Fruit fly (Drosophila melanogaster) whole organism, larva: ENCODE measurements around the gene CG11109.

Experiments
- noc ChIP-seq: fragments of 200-800 bp; sonication (Bioruptor generic); optimal IDR thresholded peaks from 3 replicates; lab custom pipeline; 2019; ENCODE audit warnings: missing biosample characterization, mild to moderate bottlenecking, missing genetic modification characterization, moderate library complexity

The CG11109 gene

DNA sequence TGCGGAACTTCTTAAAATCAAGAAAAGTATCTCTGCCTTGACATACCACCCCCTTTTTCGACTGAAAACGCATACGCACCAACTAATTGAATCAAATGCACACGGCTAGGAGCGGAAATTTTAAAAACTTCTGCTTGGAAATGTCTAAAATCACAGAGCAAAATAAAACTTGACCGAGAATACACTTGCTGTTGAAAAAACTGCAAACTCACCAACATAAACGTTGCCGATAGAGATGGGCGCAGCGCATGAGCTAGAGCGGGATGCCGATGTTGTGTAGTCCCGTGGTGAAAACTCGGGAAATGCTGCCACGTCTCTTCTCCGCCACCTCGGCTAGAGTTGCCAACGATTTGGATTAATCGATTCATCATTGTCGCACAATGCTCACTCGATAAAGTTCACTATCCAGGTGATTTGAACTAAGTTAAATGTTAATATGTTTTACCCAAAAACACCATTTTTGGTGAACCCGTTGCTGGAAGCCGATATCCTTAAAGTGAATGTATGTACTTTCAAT lies at the start of gene CG11109, which contains the start of gene Arf1:
Gene CG11109 (plus strand): TSS at position 356 of the 517 bp plus-strand sequence.
Gene Arf1 (minus strand): TSS at position 387 of the 517 bp plus-strand sequence.
- TF ChIP-seq noc (tag; lab: Kevin White, UChicago): peak; percentile 32

DNA sequence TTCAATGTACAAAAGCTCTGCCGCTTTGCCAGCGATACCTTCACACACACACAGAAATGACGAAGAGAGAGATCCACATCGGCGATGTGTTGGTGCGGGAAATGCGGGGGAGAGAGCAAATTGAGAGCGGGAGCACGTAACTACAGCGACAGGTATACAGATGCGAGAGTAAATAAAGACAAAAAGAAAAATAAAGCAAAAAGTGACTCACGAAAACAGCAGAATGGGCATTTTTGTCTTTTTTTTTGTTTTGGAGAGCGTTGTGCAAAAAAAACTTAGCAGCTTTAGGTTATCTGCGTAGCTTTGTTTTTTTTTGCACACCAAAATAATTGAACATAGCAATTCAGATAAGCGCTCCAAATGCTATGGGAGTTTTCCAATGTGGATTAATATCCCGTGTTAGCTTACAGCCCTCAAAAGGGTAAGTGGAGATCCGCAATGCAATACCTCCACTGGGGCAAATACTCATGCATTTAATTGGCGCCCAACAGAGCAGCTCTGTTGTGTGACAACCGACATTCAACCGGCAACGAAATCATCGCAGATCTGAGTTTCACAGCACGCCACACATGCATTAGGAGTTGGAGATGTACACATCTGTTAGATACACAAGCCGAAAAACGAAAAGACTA lies 49.3 kb upstream of the CG11109 start:
- TF ChIP-seq noc (tag; lab: Kevin White, UChicago): peak; percentile 73

DNA sequence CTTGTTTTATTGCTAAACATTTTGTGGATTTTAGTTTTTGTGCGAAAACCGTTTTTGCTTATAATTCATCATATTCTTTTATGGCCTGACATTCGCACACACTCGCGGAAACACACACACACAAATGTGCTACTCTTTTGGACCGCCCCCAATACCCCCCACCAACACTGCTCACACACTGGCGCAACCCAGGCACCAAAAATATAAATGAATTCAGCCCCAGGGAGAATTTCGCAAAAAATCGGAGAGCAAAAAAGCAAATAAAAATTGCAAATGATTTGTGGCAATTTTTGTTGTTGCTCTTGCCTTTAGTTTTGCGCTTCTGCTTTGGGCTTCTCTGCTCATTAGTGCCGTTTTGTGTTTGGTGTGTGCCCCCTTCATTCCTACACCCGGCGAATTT lies 48.8 kb upstream of the CG11109 start:
- no peak for TF ChIP-seq noc (tag; lab: Kevin White, UChicago)

DNA sequence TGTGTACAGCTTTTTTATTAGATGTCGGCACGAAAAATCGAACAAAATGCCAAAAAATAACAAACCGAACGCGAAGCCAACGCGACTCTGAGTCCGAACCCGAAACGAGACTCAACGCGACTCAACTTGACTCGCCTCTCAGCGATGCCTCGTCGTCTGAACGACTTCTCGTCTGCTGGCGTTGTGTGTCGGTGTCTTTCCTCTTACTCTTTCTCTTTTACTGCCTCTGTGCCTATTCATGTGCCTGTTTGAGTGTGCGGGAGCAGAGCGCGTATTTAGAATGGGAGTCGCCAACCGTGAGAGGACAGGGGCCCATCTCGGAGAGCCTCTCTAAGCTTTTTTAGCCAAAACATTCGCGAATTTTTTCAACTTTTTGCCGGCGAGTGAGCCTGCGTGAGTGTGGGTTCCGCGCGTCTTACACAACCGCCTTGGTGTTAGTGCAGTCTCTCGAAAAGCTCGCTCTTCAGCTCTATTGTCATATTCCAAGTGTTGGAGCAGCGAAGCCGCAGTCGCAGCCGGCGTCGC lies 47.3 kb upstream of the CG11109 start:
- peak; percentile 49 for TF ChIP-seq noc (tag; lab: Kevin White, UChicago)

DNA sequence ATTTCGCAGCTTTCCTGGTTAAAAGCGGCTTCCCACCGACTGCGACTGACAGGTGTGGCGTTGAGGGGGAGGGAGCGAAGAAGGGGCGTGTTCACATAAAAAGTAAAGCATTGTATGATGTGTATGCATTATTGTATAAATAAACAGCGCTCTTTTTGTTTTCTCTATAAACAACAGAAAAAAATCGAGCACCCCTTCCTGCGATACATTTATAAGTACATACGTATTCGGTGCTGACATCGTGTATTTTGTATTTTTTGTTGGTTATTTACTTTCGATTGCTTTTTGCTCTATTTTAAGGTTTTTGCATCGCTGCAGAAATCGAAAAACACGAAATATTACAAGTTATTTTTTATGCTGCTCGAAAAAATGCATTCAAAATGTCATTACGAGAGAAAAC lies 45.8 kb upstream of the CG11109 start:
- TF ChIP-seq noc (tag; lab: Kevin White, UChicago): no peak

DNA sequence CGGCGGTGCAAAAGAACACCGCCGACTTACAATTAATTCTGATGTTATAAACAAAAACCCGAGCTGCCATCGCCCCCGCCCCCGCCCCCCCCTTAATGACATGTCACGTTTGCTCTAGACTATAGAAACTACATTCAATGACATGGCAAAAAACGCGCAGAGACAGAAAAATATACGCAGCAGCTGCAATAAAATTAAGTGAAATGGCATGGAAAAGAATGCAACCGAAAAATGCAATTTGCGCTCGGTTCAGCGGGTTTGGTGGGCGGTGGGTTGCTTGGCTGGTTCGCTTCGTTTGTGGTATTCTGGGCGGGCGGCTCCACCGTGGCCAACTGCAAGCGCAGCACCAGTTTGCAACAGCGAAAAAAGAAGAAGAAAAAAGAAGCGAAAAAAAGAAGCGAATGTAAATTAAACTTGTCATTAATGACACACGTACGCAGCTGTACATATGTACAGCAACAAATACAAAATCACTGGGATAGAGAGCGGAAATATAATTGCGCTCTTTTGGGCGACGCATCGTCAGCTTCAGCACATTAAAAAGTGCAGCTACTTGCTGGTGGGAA lies 41.8 kb upstream of the CG11109 start:
- no peak for TF ChIP-seq noc (tag; lab: Kevin White, UChicago)

DNA sequence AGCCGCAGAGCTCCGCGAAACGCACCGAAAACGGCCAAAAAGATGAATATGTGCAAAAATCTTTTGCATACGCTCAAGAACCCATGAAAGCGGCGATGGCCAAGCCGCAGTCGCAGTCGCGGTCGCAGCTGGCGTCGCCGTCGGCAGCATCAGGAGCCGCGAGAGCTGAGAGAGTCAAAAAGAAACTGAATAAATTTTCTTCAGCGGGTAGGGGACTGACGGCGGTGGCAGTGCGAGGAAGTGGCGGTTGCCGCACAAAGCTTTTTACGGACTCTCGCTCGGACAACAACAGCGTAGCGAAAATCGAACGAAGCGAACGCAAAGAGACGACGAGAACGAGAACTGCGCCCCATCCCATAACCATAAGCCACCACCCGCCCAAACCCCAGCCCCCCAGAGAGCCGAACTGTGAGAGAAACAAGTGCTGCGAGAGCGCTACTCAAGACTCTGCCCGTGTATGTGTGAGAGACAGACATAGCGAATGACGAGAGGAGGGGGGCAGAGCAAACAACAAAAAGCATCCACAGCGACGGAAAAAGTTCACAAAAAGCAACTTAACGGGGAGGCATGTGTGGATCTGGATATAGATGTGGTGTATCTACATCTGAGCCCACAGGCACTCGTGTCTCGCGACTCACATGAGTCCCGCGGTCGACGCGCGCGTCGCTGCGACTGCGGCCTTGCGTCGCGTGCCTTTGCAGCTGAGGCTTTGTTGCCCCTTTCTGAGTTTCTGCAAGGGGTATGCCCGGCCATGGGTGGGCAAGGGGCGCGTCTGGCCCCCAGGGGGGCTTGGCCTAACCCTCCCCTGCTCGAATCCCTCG lies 36.6 kb upstream of the CG11109 start, which contains the start of gene jim:
Gene jim (minus strand): TSS at position 51 of the 821 bp plus-strand sequence.
- TF ChIP-seq noc (tag; lab: Kevin White, UChicago): peak; percentile 56

DNA sequence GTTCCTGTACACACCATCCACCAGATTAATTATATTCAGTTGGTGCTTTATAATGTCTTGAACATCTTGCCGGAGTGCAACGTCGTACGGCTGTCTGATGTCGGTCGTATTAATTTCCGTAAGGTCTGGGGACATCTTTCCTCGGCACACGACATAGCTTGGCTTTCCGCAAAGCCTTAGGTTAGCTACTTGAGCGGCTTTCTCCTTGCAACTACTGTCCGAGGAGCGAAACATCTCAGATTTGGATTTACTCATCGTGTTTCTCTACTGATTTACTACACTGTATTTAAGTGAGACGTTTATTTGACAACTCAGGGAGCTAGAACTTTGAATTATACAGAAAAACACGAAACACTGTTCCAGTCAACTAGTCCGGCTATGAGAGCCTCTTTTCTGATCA lies 35.2 kb upstream of the CG11109 start, which contains the start of the genes CG11226 and CG45428:
Gene CG11226 (plus strand): TSS at position 301 of the 400 bp plus-strand sequence.
Gene CG45428 (minus strand): TSS at position 303 of the 400 bp plus-strand sequence.
- TF ChIP-seq noc (tag; lab: Kevin White, UChicago): no peak

DNA sequence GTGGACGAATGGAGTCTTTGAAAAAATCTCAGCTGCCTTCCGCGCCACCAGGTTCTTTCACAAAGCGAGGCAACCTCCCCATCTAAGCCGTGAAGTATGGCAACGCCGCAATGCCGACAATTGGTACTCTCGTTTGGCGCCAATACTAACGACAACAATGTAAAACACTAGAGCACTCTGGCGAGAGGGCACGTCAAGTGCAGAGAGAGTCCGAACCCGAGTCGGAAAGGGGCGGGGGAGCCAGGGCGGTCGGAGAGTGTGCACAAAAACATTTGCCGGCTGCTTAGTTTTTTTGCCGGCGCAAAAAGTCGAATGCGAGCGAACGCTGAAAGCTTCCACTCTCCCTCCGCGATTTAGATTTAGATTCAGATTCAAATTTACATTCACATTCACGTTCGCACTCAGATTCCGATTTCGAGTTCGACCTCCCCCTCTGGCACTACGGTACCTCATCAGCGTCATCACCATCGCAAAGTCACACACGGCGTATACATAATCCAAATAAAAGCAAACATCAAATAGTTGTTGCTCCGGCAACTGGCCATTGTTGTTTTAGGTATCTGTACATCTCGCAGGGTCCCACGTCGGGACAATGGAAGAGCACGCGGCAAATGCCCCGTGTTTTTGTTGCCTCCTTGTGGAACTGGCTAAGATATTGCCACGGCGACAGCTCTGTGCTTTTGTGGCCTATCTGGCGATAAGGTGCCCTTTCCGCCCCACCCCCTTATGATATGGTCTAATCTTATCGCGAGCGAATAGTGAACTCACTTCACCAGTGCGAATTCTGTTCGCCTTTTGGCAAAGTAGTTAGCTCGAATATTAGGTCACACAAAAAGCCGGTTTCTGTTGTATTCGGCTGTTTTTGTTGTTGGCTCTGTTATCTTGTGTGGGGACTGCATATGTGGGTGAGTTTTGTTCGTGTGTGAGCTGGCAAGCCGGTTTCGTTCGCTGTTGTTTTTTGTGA lies 34.1 kb upstream of the CG11109 start:
- TF ChIP-seq noc (tag; lab: Kevin White, UChicago): peak; percentile 74

DNA sequence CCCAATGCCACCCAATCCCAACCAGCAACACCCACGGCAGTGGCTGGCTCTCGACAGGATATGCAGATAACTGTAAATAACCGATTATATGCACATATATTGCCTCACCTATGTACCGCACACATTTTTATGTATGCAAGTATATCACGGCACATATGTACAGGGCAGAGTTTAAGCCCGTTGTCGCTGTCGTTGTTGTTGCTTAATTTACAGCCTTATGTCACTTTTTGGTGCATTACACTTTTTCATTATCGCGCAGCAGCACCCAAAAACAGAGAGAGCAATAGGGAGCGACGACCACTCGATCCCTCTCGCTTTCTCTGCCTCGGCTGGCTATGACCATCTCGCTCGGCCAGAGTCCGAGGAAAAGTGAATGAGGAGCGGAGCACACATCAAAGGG lies 32.8 kb upstream of the CG11109 start:
- TF ChIP-seq noc (tag; lab: Kevin White, UChicago): no peak

DNA sequence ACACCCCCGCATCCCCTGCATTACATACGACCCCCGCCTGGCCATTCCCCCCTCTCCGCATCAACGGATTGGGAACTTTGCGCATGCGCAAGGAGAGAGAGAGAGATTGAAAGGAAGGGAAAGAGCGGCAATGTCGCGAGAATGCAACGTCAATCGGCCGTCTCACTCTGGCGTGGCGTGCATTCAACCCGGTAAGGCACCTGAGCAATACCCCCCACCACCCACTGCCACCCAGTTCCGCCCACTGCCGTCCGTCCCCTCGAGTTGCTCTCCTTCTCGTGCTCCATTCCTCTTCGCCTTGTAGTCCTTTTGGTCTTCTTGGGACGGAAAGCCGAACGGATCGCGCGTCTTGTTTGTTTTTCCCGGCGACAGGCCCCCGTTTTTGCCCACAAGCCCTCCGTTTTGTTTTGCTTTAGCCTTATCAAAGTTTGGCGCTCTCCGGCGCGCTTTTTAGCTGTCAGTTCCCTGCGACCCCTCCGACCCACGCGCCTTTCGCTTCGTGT lies 32.2 kb upstream of the CG11109 start:
- no peak for TF ChIP-seq noc (tag; lab: Kevin White, UChicago)

DNA sequence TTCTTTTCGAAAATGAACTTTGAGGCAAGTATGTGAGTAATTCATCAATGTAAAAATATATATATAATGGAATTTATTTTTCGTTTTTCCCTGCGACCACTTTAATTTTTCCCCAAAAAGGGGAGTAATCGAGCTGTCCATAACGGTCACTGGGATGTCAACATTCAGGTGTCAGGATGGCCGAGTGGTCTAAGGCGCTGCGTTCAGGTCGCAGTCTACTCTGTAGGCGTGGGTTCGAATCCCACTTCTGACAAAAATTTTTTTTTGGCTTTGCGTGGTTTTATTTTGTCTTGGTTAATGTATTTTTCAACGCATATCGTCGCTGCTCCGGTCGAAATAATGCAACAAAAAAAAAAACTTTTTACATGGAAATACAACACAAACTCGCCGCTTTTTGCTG lies 28.9 kb upstream of the CG11109 start:
- no peak for TF ChIP-seq noc (tag; lab: Kevin White, UChicago)

DNA sequence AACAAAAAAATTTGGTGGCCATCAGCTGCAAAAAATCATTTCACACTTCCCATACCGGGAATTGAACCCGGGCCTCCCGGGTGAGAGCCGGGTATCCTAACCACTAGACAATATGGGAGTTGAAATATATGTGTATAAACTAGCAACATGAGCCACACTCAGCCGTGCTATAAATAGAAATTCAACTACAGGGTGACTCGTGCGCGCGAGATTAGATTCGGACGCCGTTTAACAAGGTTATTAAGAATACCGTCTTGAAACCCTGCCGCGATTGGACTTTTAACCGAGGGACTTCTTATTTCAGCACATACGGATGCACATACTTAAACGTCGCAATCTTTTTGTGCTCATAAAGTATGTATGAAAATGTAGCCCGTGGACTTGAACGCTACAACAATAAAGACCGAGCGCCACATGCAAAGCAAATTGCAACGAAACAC lies 24.3 kb upstream of the CG11109 start:
- no peak for TF ChIP-seq noc (tag; lab: Kevin White, UChicago)

DNA sequence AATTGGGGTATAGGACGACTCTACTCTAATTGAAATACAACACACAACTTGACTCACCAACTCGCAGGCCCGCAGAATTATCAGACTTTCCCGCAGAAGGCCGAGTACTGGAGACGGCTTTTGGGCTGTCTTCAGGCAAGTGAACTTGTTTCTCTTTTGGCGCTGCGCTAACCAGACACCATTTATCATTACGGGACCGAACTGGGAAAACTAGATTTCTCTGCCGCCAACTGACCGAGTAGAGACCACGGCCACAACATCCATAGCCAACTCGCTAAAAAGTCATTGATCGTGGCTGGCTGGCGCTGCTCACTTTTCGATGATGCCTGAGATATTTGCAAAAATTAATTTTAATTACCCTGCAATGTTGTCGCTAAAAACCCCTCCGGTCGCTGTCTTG lies 23.1 kb upstream of the CG11109 start:
- TF ChIP-seq noc (tag; lab: Kevin White, UChicago): no peak
